Worm (Caenorhabditis elegans): ENCODE results near the gene snet-1.
A peak's percentile ranks its signal among the peaks of the same experiment; 100 is the strongest.

The snet-1 gene

DNA sequence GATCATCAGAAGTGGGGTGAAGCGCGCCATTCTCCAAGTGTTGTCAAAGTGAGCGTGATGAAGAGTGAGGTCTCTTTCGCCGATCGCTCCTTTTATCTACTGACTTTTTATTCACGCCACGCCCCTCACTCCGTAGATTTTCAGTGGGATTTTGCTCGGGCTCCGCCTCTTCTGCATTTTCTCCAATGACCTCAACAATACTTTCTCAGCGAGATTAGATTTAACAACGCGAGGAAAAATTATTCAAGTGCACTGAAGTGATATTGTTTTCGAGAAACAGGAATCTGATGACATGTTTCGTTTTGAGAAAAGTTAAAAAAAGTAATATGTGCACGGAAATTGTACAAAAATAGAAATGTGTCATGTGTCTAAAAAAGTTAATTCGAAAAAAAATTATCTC lies at the start of gene snet-1:
Gene snet-1 (minus strand): TSS at position 101 of the 400 bp plus-strand sequence.
- TF ChIP-seq rnt-1 (tag; optimal IDR thresholded peaks at IDR 0.05) (no peak), nhr-71 (tag; optimal IDR thresholded peaks at IDR 0.05) (peak; percentile 17), fkh-8 (tag; optimal IDR thresholded peaks at IDR 0.05) (peak; percentile 34), sox-4 (tag; optimal IDR thresholded peaks at IDR 0.05) (peak; percentile 35)

DNA sequence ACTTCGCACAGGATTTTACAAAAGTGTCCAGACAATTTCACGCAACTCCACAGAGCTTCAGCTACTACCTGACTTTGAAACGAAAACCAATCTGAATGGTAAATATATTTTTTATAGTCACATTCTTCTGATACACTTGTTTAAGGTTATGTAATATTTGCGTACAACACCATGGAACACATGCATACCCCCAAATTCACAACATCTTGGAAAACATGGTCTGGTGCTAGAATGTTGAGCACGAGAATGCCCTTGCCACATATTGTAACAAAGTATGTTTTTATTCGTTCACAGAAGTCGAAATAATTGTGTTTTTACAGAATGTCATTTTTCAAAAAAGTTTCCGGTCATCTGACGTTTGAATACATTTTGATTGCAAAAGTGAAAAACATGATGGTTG lies 47.1 kb upstream of the snet-1 start:
- TF ChIP-seq nhr-11 (tag; optimal IDR thresholded peaks at IDR 0.05) (no peak), efl-3 (GFP tag; optimal IDR thresholded peaks at IDR 0.05) (no peak), nhr-237 (tag; optimal IDR thresholded peaks at IDR 0.05) (no peak), nhr-71 (tag; optimal IDR thresholded peaks at IDR 0.05) (no peak), hpl-2 (GFP tag; optimal IDR thresholded peaks at IDR 0.05) (no peak), ama-1 (optimal IDR thresholded peaks at IDR 0.05) (no peak)

DNA sequence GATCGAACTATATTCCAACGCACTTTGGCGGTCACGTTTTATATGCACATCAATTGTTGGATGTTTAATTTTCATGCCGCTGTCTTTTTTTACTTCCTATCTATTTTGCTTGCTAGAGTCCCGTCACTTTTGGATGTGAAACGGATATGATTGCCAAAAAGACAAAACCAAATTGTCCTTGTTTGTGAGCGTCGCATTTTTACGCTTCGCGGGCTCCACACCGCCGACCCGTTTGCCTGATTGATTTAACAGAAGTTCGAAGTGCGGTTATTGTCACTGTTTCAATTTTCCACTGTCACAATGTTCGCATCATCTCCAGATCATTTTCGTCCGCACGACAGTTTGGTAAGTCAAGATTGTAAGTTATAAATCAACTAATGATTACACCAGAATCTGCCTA lies 46.1 kb upstream of the snet-1 start, which contains the start of gene C01C4.2:
Gene C01C4.2 (plus strand): TSS at position 301 of the 400 bp plus-strand sequence.
- TF ChIP-seq ceh-88 (GFP tag; IDR thresholded peaks at IDR 0.05) (no peak), mef-2 (tag; optimal IDR thresholded peaks at IDR 0.05) (no peak), ets-5 (GFP tag; IDR thresholded peaks at IDR 0.05) (no peak), nhr-71 (tag; optimal IDR thresholded peaks at IDR 0.05) (no peak), ztf-4 (tag; optimal IDR thresholded peaks at IDR 0.05) (no peak)

DNA sequence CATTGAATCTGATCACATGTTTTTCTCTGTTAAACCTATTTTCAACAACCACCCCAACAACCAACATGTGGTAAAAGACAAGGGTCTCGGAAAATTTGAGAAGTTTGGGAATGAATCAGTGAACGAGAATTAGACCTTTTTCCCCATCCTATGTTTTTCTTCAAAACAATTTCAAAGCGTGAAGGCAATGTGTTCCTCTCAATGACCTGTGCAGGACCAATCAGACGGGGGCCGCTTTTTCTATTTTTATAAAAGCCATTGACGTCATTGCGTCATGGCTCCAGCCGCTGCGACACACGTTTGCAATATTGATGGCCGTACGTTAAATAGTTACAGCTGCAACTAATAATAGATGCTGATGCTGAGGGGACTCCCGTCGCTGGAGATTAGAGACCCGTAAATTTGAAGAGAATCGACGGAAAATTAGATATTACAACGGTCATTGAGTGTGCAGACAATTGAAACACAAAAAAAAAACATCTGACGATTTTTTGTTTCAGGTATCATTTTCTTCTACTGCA lies 42.9 kb upstream of the snet-1 start:
- TF ChIP-seq nhr-90 (tag; optimal IDR thresholded peaks at IDR 0.05; ENCODE audit: poor library complexity) (no peak), rnt-1 (tag; optimal IDR thresholded peaks at IDR 0.05) (peak; percentile 30), dsc-1 (tag; optimal IDR thresholded peaks at IDR 0.05) (peak; percentile 99), lin-14 (GFP tag; optimal IDR thresholded peaks at IDR 0.05) (peak; percentile 40), nhr-85 (tag) (peak; percentile 34), nhr-71 (tag; optimal IDR thresholded peaks at IDR 0.05) (peak; percentile 59), vab-15 (tag; optimal IDR thresholded peaks at IDR 0.05) (no peak), skn-1 (tag; optimal IDR thresholded peaks at IDR 0.05) (no peak), fkh-4 (tag; optimal IDR thresholded peaks at IDR 0.05; ENCODE audit: borderline replicate concordance) (peak; percentile 95)

DNA sequence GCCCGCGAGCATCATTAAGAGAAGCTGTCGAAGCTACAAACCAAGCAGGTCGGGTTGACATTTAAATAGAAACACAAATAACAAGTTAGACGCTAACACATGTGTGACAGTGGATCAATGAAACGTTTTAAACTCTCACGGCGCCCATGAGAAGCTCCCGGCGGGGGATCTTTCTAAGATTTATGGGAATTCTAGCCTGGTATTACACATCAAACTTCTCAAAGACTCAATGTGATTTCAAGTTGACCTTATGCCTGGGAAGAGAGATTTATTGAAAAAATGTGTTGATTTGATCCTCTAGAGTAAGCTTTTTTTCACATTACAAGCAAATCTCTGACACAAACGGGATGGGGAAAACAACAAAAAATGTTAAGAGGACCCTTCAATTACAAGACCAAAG lies 41.0 kb upstream of the snet-1 start:
- peak; percentile 32 for TF ChIP-seq rnt-1 (tag; optimal IDR thresholded peaks at IDR 0.05)
- TF ChIP-seq C04F5.9 (tag; optimal IDR thresholded peaks at IDR 0.05), result no peak
- no peak for TF ChIP-seq sox-4 (tag; optimal IDR thresholded peaks at IDR 0.05)
- peak; percentile 94 for TF ChIP-seq dsc-1 (tag; optimal IDR thresholded peaks at IDR 0.05)
- no peak for TF ChIP-seq efl-1 (optimal IDR thresholded peaks at IDR 0.05)
- peak in 1 of 2 experiments; percentile 70 for TF ChIP-seq efl-1 (GFP tag; optimal IDR thresholded peaks at IDR 0.05 in 1 of 2)
- TF ChIP-seq lin-14 (GFP tag; optimal IDR thresholded peaks at IDR 0.05), result peak; percentile 33
- TF ChIP-seq nhr-71 (tag; optimal IDR thresholded peaks at IDR 0.05), result peak; percentile 50
- TF ChIP-seq snu-23 (GFP tag; optimal IDR thresholded peaks at IDR 0.05), result peak; percentile 4
- peak; percentile 80 for TF ChIP-seq fkh-4 (tag; optimal IDR thresholded peaks at IDR 0.05; ENCODE audit: borderline replicate concordance)
- no peak for TF ChIP-seq isw-1 (GFP tag; IDR thresholded peaks at IDR 0.05)
- TF ChIP-seq tbx-2 (tag; optimal IDR thresholded peaks at IDR 0.05), result no peak

DNA sequence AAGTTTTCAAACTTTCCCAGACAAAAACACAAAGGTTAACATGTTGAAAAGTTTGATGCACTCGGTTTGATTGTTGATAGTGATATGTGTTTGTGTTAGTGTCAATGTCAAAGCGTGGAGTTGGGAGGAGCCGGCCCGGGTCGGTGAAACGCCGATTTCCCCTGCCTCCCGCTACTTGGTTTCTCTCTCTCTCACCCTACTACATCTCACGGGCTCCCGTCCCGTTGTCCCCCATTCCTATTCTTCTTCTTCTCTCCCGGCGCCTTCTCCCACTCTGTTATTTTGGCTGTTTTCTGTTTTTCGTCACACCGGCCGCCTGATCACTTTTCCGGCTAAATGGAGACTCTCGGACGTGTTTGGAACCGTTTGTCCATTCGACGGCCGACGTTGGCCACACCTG lies 37.6 kb upstream of the snet-1 start:
- peak; percentile 61 for TF ChIP-seq nhr-71 (tag; optimal IDR thresholded peaks at IDR 0.05)
- no peak for TF ChIP-seq ces-1 (GFP tag; optimal IDR thresholded peaks at IDR 0.05)
- TF ChIP-seq nhr-90 (tag; optimal IDR thresholded peaks at IDR 0.05; ENCODE audit: poor library complexity), result no peak
- TF ChIP-seq nhr-11 (tag; optimal IDR thresholded peaks at IDR 0.05), result no peak
- peak; percentile 68 for TF ChIP-seq rnt-1 (tag; optimal IDR thresholded peaks at IDR 0.05)
- TF ChIP-seq lin-15B (tag; optimal IDR thresholded peaks at IDR 0.05), result no peak
- TF ChIP-seq Y116A8C.19 (tag; optimal IDR thresholded peaks at IDR 0.05; ENCODE audit: borderline replicate concordance), result no peak
- peak; percentile 17 for TF ChIP-seq snu-23 (GFP tag; optimal IDR thresholded peaks at IDR 0.05)
- TF ChIP-seq ceh-90 (tag; optimal IDR thresholded peaks at IDR 0.05), result no peak
- no peak for TF ChIP-seq aha-1 (tag; optimal IDR thresholded peaks at IDR 0.05)
- no peak for TF ChIP-seq ama-1 (optimal IDR thresholded peaks at IDR 0.05)
- TF ChIP-seq F16B12.6 (tag; optimal IDR thresholded peaks at IDR 0.05), result no peak
- no peak for TF ChIP-seq vab-15 (tag; optimal IDR thresholded peaks at IDR 0.05)
- TF ChIP-seq blmp-1 (tag; optimal IDR thresholded peaks at IDR 0.05), result no peak
- no peak for TF ChIP-seq nhr-47 (tag; optimal IDR thresholded peaks at IDR 0.05)
- TF ChIP-seq dsc-1 (tag; optimal IDR thresholded peaks at IDR 0.05), result peak; percentile 31
- no peak for TF ChIP-seq snpc-4 (tag; optimal IDR thresholded peaks at IDR 0.05)
- no peak for TF ChIP-seq pqm-1 (tag; optimal IDR thresholded peaks at IDR 0.05)
- peak; percentile 37 for TF ChIP-seq lin-14 (GFP tag; optimal IDR thresholded peaks at IDR 0.05)
- no peak for TF ChIP-seq mef-2 (tag; optimal IDR thresholded peaks at IDR 0.05)
- TF ChIP-seq ets-5 (GFP tag; IDR thresholded peaks at IDR 0.05), result no peak
- TF ChIP-seq dpl-1 (GFP tag; optimal IDR thresholded peaks at IDR 0.05), result no peak
- no peak for TF ChIP-seq zip-4 (GFP tag; optimal IDR thresholded peaks at IDR 0.05)
- TF ChIP-seq nhr-19 (GFP tag; conservative IDR thresholded peaks at IDR 0.05), result no peak
- no peak for TF ChIP-seq ceh-63 (GFP tag; optimal IDR thresholded peaks at IDR 0.05)
- TF ChIP-seq fkh-10 (GFP tag; optimal IDR thresholded peaks at IDR 0.05), result no peak

Data from whole organism, L1 larva.